Fruit fly (Drosophila melanogaster) whole organism, embryonic: ENCODE results near the gene salr.
A peak's percentile ranks its signal among the peaks of the same experiment; 100 is the strongest.

Source experiments
- Atf3 ChIP-seq: fragments of 200-800 bp; sonication (Bioruptor generic); optimal IDR thresholded peaks from 3 replicates; lab custom pipeline; 2016; ENCODE audit warnings: missing biosample characterization, missing genetic modification characterization
- Atf6 ChIP-seq: fragments of 200-800 bp; sonication (Bioruptor generic); IDR thresholded peaks from 2 replicates; pipeline ENCODE4 v1.3.6; 2022; ENCODE audit warnings: missing biosample characterization, missing genetic modification characterization
- Bgb ChIP-seq: fragments of 200-800 bp; sonication (Bioruptor generic); IDR thresholded peaks from 2 replicates; pipeline ENCODE4 v1.3.6; 2022; ENCODE audit warnings: missing biosample characterization, missing genetic modification characterization; ENCODE audit not compliant: partially characterized antibody
- CG10654 ChIP-seq: fragments of 200-800 bp; sonication (Bioruptor generic); optimal IDR thresholded peaks from 2 replicates; lab custom pipeline; 2016; ENCODE audit warnings: missing biosample characterization, missing genetic modification characterization
- CG11085 ChIP-seq: fragments of 200-800 bp; sonication (Bioruptor generic); IDR thresholded peaks from 2 replicates; pipeline ENCODE4 v1.3.6; 2022; ENCODE audit warnings: missing biosample characterization, missing genetic modification characterization
- CG11398 ChIP-seq: fragments of 200-800 bp; sonication (Bioruptor generic); optimal IDR thresholded peaks from 2 replicates; lab custom pipeline; 2016; ENCODE audit warnings: missing biosample characterization, missing genetic modification characterization
- CG12391 ChIP-seq: fragments of 200-800 bp; sonication (Bioruptor generic); optimal IDR thresholded peaks from 3 replicates; lab custom pipeline; 2018; ENCODE audit warnings: missing biosample characterization, mild to moderate bottlenecking, missing genetic modification characterization, moderate library complexity
- CG14710 ChIP-seq: fragments of 200-800 bp; sonication (Bioruptor generic); optimal IDR thresholded peaks from 3 replicates; lab custom pipeline; 2019; ENCODE audit warnings: missing biosample characterization, mild to moderate bottlenecking, missing genetic modification characterization, moderate library complexity
- CG14860 ChIP-seq: fragments of 200-800 bp; sonication (Bioruptor generic); IDR thresholded peaks from 3 replicates; pipeline ENCODE4 v1.3.6; 2022; ENCODE audit warnings: missing biosample characterization, missing genetic modification characterization; ENCODE audit not compliant: partially characterized antibody
- CG15696 ChIP-seq: fragments of 200-800 bp; sonication (Bioruptor generic); optimal IDR thresholded peaks from 2 replicates; lab custom pipeline; 2019; ENCODE audit warnings: missing biosample characterization, mild to moderate bottlenecking, missing genetic modification characterization, moderate library complexity
- CG17328 ChIP-seq: fragments of 200-800 bp; sonication (Bioruptor generic); IDR thresholded peaks from 2 replicates; pipeline ENCODE4 v1.3.6; 2022; ENCODE audit warnings: missing biosample characterization, missing genetic modification characterization
- CG1792 ChIP-seq: fragments of 200-800 bp; sonication (Bioruptor generic); optimal IDR thresholded peaks from 2 replicates; lab custom pipeline; 2016; ENCODE audit warnings: missing biosample characterization, missing genetic modification characterization
- CG4328 ChIP-seq: fragments of 200-800 bp; sonication (Bioruptor generic); optimal IDR thresholded peaks from 3 replicates; lab custom pipeline; 2017; ENCODE audit warnings: missing biosample characterization, missing genetic modification reagents, missing genetic modification characterization
- CG5245 ChIP-seq: fragments of 200-800 bp; sonication (Bioruptor generic); optimal IDR thresholded peaks from 3 replicates; lab custom pipeline; 2016; ENCODE audit warnings: missing biosample characterization, missing genetic modification characterization
- CG7786 ChIP-seq: fragments of 200-800 bp; sonication (Bioruptor generic); optimal IDR thresholded peaks from 2 replicates; lab custom pipeline; 2016; ENCODE audit warnings: missing biosample characterization, missing genetic modification characterization
- CG7928 ChIP-seq: fragments of 200-800 bp; sonication (Bioruptor generic); optimal IDR thresholded peaks from 2 replicates; lab custom pipeline; 2017; ENCODE audit warnings: missing biosample characterization, mild to moderate bottlenecking, missing genetic modification characterization
- CrebB ChIP-seq: fragments of 200-800 bp; sonication (Bioruptor generic); optimal IDR thresholded peaks from 3 replicates; lab custom pipeline; 2018; ENCODE audit warnings: missing biosample characterization, mild to moderate bottlenecking, missing genetic modification characterization
- Dip3 ChIP-seq: fragments of 200-800 bp; sonication (Bioruptor generic); optimal IDR thresholded peaks from 3 replicates; lab custom pipeline; 2016; ENCODE audit warnings: missing biosample characterization, missing genetic modification characterization
- Doc2 ChIP-seq: fragments of 200-800 bp; sonication (Bioruptor generic); IDR thresholded peaks from 2 replicates; pipeline ENCODE4 v1.3.6; 2022; ENCODE audit warnings: missing biosample characterization, missing genetic modification characterization
- Dp ChIP-seq: fragments of 200-800 bp; sonication (Bioruptor generic); optimal IDR thresholded peaks from 2 replicates; lab custom pipeline; 2018; ENCODE audit warnings: missing biosample characterization, mild to moderate bottlenecking, missing genetic modification characterization, moderate library complexity
- Dref ChIP-seq: fragments of 200-800 bp; sonication (Bioruptor generic); IDR thresholded peaks from 2 replicates; pipeline ENCODE4 v1.3.6; 2022; ENCODE audit warnings: missing biosample characterization, missing genetic modification characterization
- Eip74EF ChIP-seq, 2 experiments: fragments of 200-800 bp in 1 of 2; fragments of >200 bp in 1 of 2; sonication (Bioruptor generic) in 1 of 2; optimal IDR thresholded peaks; 2 replicates each; lab custom pipeline; 2017 to 2019; ENCODE audit warnings: missing biosample characterization in 2 of 2, missing genetic modification characterization in 2 of 2, mild to moderate bottlenecking in 1 of 2, moderate library complexity in 1 of 2
- Elba2 ChIP-seq: fragments of 200-800 bp; sonication (Bioruptor generic); optimal IDR thresholded peaks from 3 replicates; lab custom pipeline; 2016; ENCODE audit warnings: missing biosample characterization, missing genetic modification characterization
- Fer2 ChIP-seq: fragments of 200-800 bp; sonication (Bioruptor generic); optimal IDR thresholded peaks from 2 replicates; lab custom pipeline; 2018; ENCODE audit warnings: missing biosample characterization, mild to moderate bottlenecking, missing genetic modification characterization, moderate library complexity
- HLHmδ ChIP-seq: fragments of 200-800 bp; sonication (Bioruptor generic); optimal IDR thresholded peaks from 2 replicates; lab custom pipeline; 2018; ENCODE audit warnings: missing biosample characterization, mild to moderate bottlenecking, missing genetic modification characterization, moderate library complexity
- Hr51 ChIP-seq, 2 experiments: fragments of 200-800 bp; sonication (Bioruptor generic); optimal IDR thresholded peaks; 2 replicates in 1 of 2; 3 replicates in 1 of 2; lab custom pipeline; 2016 to 2018; ENCODE audit warnings: missing biosample characterization in 2 of 2, missing genetic modification characterization in 2 of 2, mild to moderate bottlenecking in 1 of 2, moderate library complexity in 1 of 2
- Hsf ChIP-seq: fragments of 200-800 bp; sonication (Bioruptor generic); optimal IDR thresholded peaks from 3 replicates; lab custom pipeline; 2016; ENCODE audit warnings: missing biosample characterization, missing genetic modification characterization
- Mes4 ChIP-seq: fragments of 200-800 bp; sonication (Bioruptor generic); optimal IDR thresholded peaks from 2 replicates; lab custom pipeline; 2016; ENCODE audit warnings: missing biosample characterization, missing genetic modification characterization
- NC2α ChIP-seq: fragments of 200-800 bp; sonication (Bioruptor generic); optimal IDR thresholded peaks from 2 replicates; lab custom pipeline; 2016; ENCODE audit warnings: missing biosample characterization, missing genetic modification characterization
- Pdp1 ChIP-seq, 2 experiments: fragments of 200-800 bp; sonication (Bioruptor generic); optimal IDR thresholded peaks; 3 replicates each; lab custom pipeline; 2016; ENCODE audit warnings: missing biosample characterization in 2 of 2, missing genetic modification characterization in 2 of 2, mild to moderate bottlenecking in 1 of 2, moderate library complexity in 1 of 2
- Side ChIP-seq: fragments of 200-800 bp; sonication (Bioruptor generic); optimal IDR thresholded peaks from 2 replicates; lab custom pipeline; 2016; ENCODE audit warnings: missing biosample characterization, missing genetic modification characterization
- al ChIP-seq: fragments of 200-800 bp; sonication (Bioruptor generic); IDR thresholded peaks from 2 replicates; pipeline ENCODE4 v1.3.6; 2022; ENCODE audit warnings: missing biosample characterization, missing genetic modification characterization
- az2 ChIP-seq: fragments of 200-800 bp; sonication (Bioruptor generic); optimal IDR thresholded peaks from 3 replicates; lab custom pipeline; 2016; ENCODE audit warnings: missing biosample characterization, missing genetic modification characterization
- btn ChIP-seq: fragments of 200-800 bp; sonication (Bioruptor generic); optimal IDR thresholded peaks from 2 replicates; lab custom pipeline; 2016; ENCODE audit warnings: missing biosample characterization, missing genetic modification characterization
- dan ChIP-seq: fragments of 200-800 bp; sonication (Bioruptor generic); IDR thresholded peaks from 2 replicates; pipeline ENCODE4 v1.3.6; 2022; ENCODE audit warnings: missing biosample characterization, missing genetic modification characterization
- dysf ChIP-seq: fragments of 200-800 bp; sonication (Bioruptor generic); IDR thresholded peaks from 3 replicates; pipeline ENCODE4 v1.3.6; 2022; ENCODE audit warnings: missing biosample characterization, missing genetic modification characterization
- gce ChIP-seq: fragments of 200-800 bp; sonication (Bioruptor generic); IDR thresholded peaks from 3 replicates; pipeline ENCODE4 v1.3.6; 2022; ENCODE audit warnings: missing biosample characterization, missing genetic modification characterization
- jigr1 ChIP-seq: fragments of 200-800 bp; sonication (Bioruptor generic); IDR thresholded peaks from 3 replicates; pipeline ENCODE4 v1.3.6; 2022; ENCODE audit warnings: missing biosample characterization, missing genetic modification characterization
- lola ChIP-seq, 3 experiments: fragments of >200 bp in 2 of 3; fragments of 200-800 bp in 1 of 3; sonication (Bioruptor generic) in 1 of 3; optimal IDR thresholded peaks; 2 replicates each; lab custom pipeline; 2017 to 2019; ENCODE audit warnings: missing biosample characterization in 3 of 3, missing genetic modification characterization in 3 of 3, mild to moderate bottlenecking in 1 of 3, moderate library complexity in 1 of 3
- odd ChIP-seq: fragments of 200-800 bp; sonication (Bioruptor generic); optimal IDR thresholded peaks from 2 replicates; lab custom pipeline; 2017; ENCODE audit warnings: missing biosample characterization, mild to moderate bottlenecking, missing genetic modification characterization
- otp ChIP-seq: fragments of 200-800 bp; sonication (Bioruptor generic); IDR thresholded peaks from 3 replicates; pipeline ENCODE4, ENCODE4 v1.3.6; 2022; ENCODE audit warnings: missing biosample characterization, missing genetic modification characterization
- prd ChIP-seq, 3 experiments: fragments of >200 bp in 2 of 3; fragments of 200-800 bp in 1 of 3; sonication (Bioruptor generic) in 1 of 3; optimal IDR thresholded peaks in 2 of 3; IDR thresholded peaks in 1 of 3; 2 replicates in 2 of 3; 3 replicates in 1 of 3; pipeline versions ENCODE4 v1.3.6 to Lab custom; 2017 to 2022; ENCODE audit warnings: missing biosample characterization in 1 of 3, missing genetic modification characterization in 1 of 3
- slou ChIP-seq: fragments of 200-800 bp; sonication (Bioruptor generic); optimal IDR thresholded peaks from 3 replicates; lab custom pipeline; 2016; ENCODE audit warnings: missing biosample characterization, missing genetic modification characterization
- sug ChIP-seq: fragments of 200-800 bp; optimal IDR thresholded peaks from 2 replicates; lab custom pipeline; 2019; ENCODE audit warnings: missing biosample characterization, mild to moderate bottlenecking, missing genetic modification characterization, moderate library complexity
- tna ChIP-seq: fragments of 200-800 bp; sonication (Bioruptor generic); IDR thresholded peaks from 2 replicates; pipeline ENCODE4 v1.3.6; 2022; ENCODE audit warnings: missing biosample characterization, missing genetic modification characterization; ENCODE audit not compliant: partially characterized antibody
- trem ChIP-seq: fragments of 200-800 bp; optimal IDR thresholded peaks from 3 replicates; lab custom pipeline; 2019; ENCODE audit warnings: missing biosample characterization, mild to moderate bottlenecking, missing genetic modification characterization, moderate library complexity
- ttk ChIP-seq: fragments of 200-800 bp; sonication (Bioruptor generic); IDR thresholded peaks from 2 replicates; pipeline ENCODE4 v2.1.2; 2022; ENCODE audit warnings: missing biosample characterization, missing genetic modification characterization
- unc-4 ChIP-seq: fragments of 200-800 bp; sonication (Bioruptor generic); IDR thresholded peaks from 2 replicates; pipeline ENCODE4 v1.3.6; 2022; ENCODE audit warnings: missing biosample characterization, missing genetic modification characterization; ENCODE audit not compliant: partially characterized antibody
- vnd ChIP-seq: fragments of 200-800 bp; sonication (Bioruptor generic); IDR thresholded peaks from 3 replicates; pipeline ENCODE4 v1.3.6; 2022; ENCODE audit warnings: missing biosample characterization, missing genetic modification characterization; ENCODE audit not compliant: partially characterized antibody
- wdn ChIP-seq: fragments of 200-800 bp; sonication (Bioruptor generic); IDR thresholded peaks from 2 replicates; pipeline ENCODE4 v1.3.6; 2022; ENCODE audit warnings: missing biosample characterization, missing genetic modification characterization
- zen2 ChIP-seq: fragments of 200-800 bp; sonication (Bioruptor generic); IDR thresholded peaks from 3 replicates; pipeline ENCODE4 v1.3.6; 2022; ENCODE audit warnings: missing biosample characterization, missing genetic modification characterization; ENCODE audit not compliant: partially characterized antibody

Gene salr

dm6 chr2L:11326373-11326772 lies 32.3 kb upstream of the salr start (continued):
- peak in 1 of 2 experiments; percentile 5 for TF ChIP-seq Pdp1 (GFP tag; optimal IDR thresholded peaks at IDR 0.05; lab: Kevin White, UChicago)
- TF ChIP-seq NC2α (GFP tag; lab: Kevin White, UChicago): no peak
- TF ChIP-seq Elba2 (GFP tag; lab: Kevin White, UChicago): no peak
- no peak for TF ChIP-seq sug
- TF ChIP-seq lola (GFP tag; optimal IDR thresholded peaks at IDR 0.05; lab: Kevin White, UChicago): no peak
- TF ChIP-seq Mes4 (GFP tag; lab: Kevin White, UChicago): no peak
- no peak for TF ChIP-seq zen2 (GFP tag; lab: Robert Waterston, UW)
- no peak for TF ChIP-seq prd (optimal IDR thresholded peaks at IDR 0.05; lab: Kevin White, UChicago)
- peak; percentile 69; the same call in 2 of the 3 replicates for TF ChIP-seq prd (GFP tag; IDR thresholded peaks at IDR 0.05; lab: Robert Waterston, UW)
- no peak for TF ChIP-seq CG11398 (GFP tag; lab: Kevin White, UChicago)
- TF ChIP-seq CG11085 (GFP tag; lab: Robert Waterston, UW): no peak
- no peak for TF ChIP-seq Atf3 (GFP tag; lab: Kevin White, UChicago)
- no peak for TF ChIP-seq tna
- TF ChIP-seq CrebB (tag; lab: Kevin White, UChicago): no peak
- peak; percentile 69 for TF ChIP-seq CG15696
- TF ChIP-seq Dref (GFP tag; lab: Robert Waterston, UW): no peak
- no peak for TF ChIP-seq Hsf (GFP tag; lab: Kevin White, UChicago)
- TF ChIP-seq Side (GFP tag; lab: Kevin White, UChicago): no peak
- no peak for TF ChIP-seq Eip74EF (GFP tag; optimal IDR thresholded peaks at IDR 0.05; lab: Kevin White, UChicago)
- no peak for TF ChIP-seq odd (GFP tag; lab: Kevin White, UChicago)
- TF ChIP-seq Dip3 (GFP tag; lab: Kevin White, UChicago): no peak
- TF ChIP-seq CG7786 (GFP tag; lab: Kevin White, UChicago): no peak
- TF ChIP-seq al (GFP tag; lab: Robert Waterston, UW): no peak
- no peak for TF ChIP-seq Atf6 (GFP tag; lab: Robert Waterston, UW)
- no peak for TF ChIP-seq Fer2
- no peak for TF ChIP-seq ttk (GFP tag; lab: Robert Waterston, UW)
- TF ChIP-seq CG4328 (GFP tag; lab: Kevin White, UChicago): no peak
- no peak for TF ChIP-seq CG5245 (GFP tag; lab: Kevin White, UChicago)
- no peak for TF ChIP-seq az2 (GFP tag; lab: Kevin White, UChicago)
- no peak for TF ChIP-seq HLHmδ (GFP tag; lab: Kevin White, UChicago)
- TF ChIP-seq CG12391 (tag; lab: Kevin White, UChicago): no peak
- peak; percentile 43 for TF ChIP-seq CG14710 (tag; lab: Kevin White, UChicago)
- TF ChIP-seq vnd (GFP tag; lab: Robert Waterston, UW): no peak
- no peak for TF ChIP-seq CG7928 (GFP tag; lab: Kevin White, UChicago)
- TF ChIP-seq gce (GFP tag; lab: Robert Waterston, UW): no peak
- TF ChIP-seq Bgb (GFP tag; lab: Robert Waterston, UW): no peak
- peak; percentile 56; the same call in 1 of the 2 replicates for TF ChIP-seq dan (GFP tag; lab: Robert Waterston, UW)
- no peak for TF ChIP-seq CG17328 (GFP tag; lab: Robert Waterston, UW)
- TF ChIP-seq otp (GFP tag; lab: Robert Waterston, UW): no peak
- TF ChIP-seq btn (GFP tag; lab: Kevin White, UChicago): no peak
- TF ChIP-seq jigr1 (GFP tag; lab: Robert Waterston, UW): no peak
- TF ChIP-seq CG10654 (GFP tag; lab: Kevin White, UChicago): no peak
- no peak for TF ChIP-seq dysf (GFP tag; lab: Robert Waterston, UW)
- TF ChIP-seq CG1792 (GFP tag; lab: Kevin White, UChicago): no peak
- no peak for TF ChIP-seq unc-4 (GFP tag; lab: Robert Waterston, UW)
- TF ChIP-seq Dp (GFP tag; lab: Kevin White, UChicago): no peak
- no peak for TF ChIP-seq slou
- no peak for TF ChIP-seq wdn (GFP tag; lab: Robert Waterston, UW)
- no peak for TF ChIP-seq trem (tag; lab: Kevin White, UChicago)
- no peak for TF ChIP-seq CG14860 (GFP tag; lab: Robert Waterston, UW)
- no peak for TF ChIP-seq Doc2 (GFP tag; lab: Robert Waterston, UW)
- TF ChIP-seq Hr51 (GFP tag; optimal IDR thresholded peaks at IDR 0.05; lab: Kevin White, UChicago): no peak
